Worm (Caenorhabditis elegans) whole organism, L4 larva: ENCODE measurements around the gene C03G6.21.

Experiments
- D1046.2 ChIP-seq: fragments of 200-800 bp; sonication (Bioruptor generic); IDR thresholded peaks from 2 replicates; pipeline ENCODE4 v1.3.6; 2022; ENCODE audit warnings: missing genetic modification characterization, missing compliant biosample characterization
- F37D6.2 ChIP-seq: sonication (generic microtip); optimal IDR thresholded peaks from 2 replicates; lab custom pipeline; 2016; ENCODE audit warnings: mild to moderate bottlenecking, missing genetic modification characterization, missing compliant biosample characterization
- F44E2.7 ChIP-seq: fragments of 200-800 bp; sonication (Bioruptor generic); IDR thresholded peaks from 2 replicates; pipeline ENCODE4 v2.1.2; 2022; ENCODE audit warnings: missing genetic modification characterization, missing compliant biosample characterization
- F49E8.2 ChIP-seq: sonication (generic microtip); optimal IDR thresholded peaks from 2 replicates; lab custom pipeline; 2016; ENCODE audit warnings: missing compliant biosample characterization, mild to moderate bottlenecking, missing genetic modification characterization, borderline replicate concordance
- R02D3.7 ChIP-seq: fragments of 150-350 bp; sonication (generic microtip); optimal IDR thresholded peaks from 3 replicates; lab custom pipeline; 2014; ENCODE audit warnings: missing biosample characterization, missing genetic modification characterization
- Y105C5A.15 ChIP-seq: fragments of 200-800 bp; sonication (Bioruptor generic); IDR thresholded peaks from 2 replicates; pipeline ENCODE4 v1.3.6; 2022; ENCODE audit warnings: missing genetic modification characterization, missing compliant biosample characterization
- Y75B8A.6 ChIP-seq: fragments of 200-800 bp; sonication (Bioruptor generic); IDR thresholded peaks from 2 replicates; pipeline ENCODE4 v1.3.6; 2022; ENCODE audit warnings: missing genetic modification reagents, missing genetic modification characterization, missing compliant biosample characterization
- ZK546.5 ChIP-seq, 2 experiments: sonication (generic microtip); optimal IDR thresholded peaks; 2 replicates each; lab custom pipeline; 2017; ENCODE audit warnings: missing biosample characterization in 2 of 2, missing genetic modification characterization in 2 of 2
- aha-1 ChIP-seq: fragments of 150-350 bp; peaks from one replicate; lab custom pipeline; 2014; ENCODE audit warnings: missing biosample characterization, missing genetic modification characterization
- aly-2 ChIP-seq: sonication (generic microtip); optimal IDR thresholded peaks from 2 replicates; lab custom pipeline; 2018; ENCODE audit warnings: missing biosample characterization, missing genetic modification characterization
- ama-1 ChIP-seq: fragments of 150-350 bp; optimal IDR thresholded peaks from 2 replicates; lab custom pipeline; 2014; ENCODE audit warnings: inconsistent platforms, mixed read lengths
- attf-4 ChIP-seq: sonication (generic microtip); optimal IDR thresholded peaks from 3 replicates; lab custom pipeline; 2017; ENCODE audit warnings: missing biosample characterization, missing genetic modification characterization
- ceh-32 ChIP-seq: sonication (generic microtip); optimal IDR thresholded peaks from 2 replicates; lab custom pipeline; 2016; ENCODE audit warnings: mild to moderate bottlenecking, missing genetic modification characterization, missing compliant biosample characterization; ENCODE audit not compliant: poor library complexity
- dmd-8 ChIP-seq: fragments of 200-800 bp; sonication (Bioruptor generic); IDR thresholded peaks from 2 replicates; pipeline ENCODE4 v1.3.6; 2022; ENCODE audit warnings: missing genetic modification characterization, missing compliant biosample characterization
- dmd-9 ChIP-seq: fragments of 200-800 bp; sonication (Bioruptor generic); IDR thresholded peaks from 2 replicates; pipeline ENCODE4 v1.3.6; 2022; ENCODE audit warnings: missing genetic modification reagents, missing genetic modification characterization, missing compliant biosample characterization
- dpl-1 ChIP-seq: fragments of 150-350 bp; optimal IDR thresholded peaks from 2 replicates; lab custom pipeline; 2014; ENCODE audit warnings: missing biosample characterization, missing genetic modification reagents, missing genetic modification characterization
- dve-1 ChIP-seq: sonication (generic microtip); optimal IDR thresholded peaks from 2 replicates; lab custom pipeline; 2017; ENCODE audit warnings: antibody characterized with exemption, mild to moderate bottlenecking, missing genetic modification characterization, missing compliant biosample characterization; ENCODE audit not compliant: insufficient read depth
- fkh-10 ChIP-seq: fragments of 150-350 bp; optimal IDR thresholded peaks from 2 replicates; lab custom pipeline; 2014; ENCODE audit warnings: missing biosample characterization, missing genetic modification reagents, missing genetic modification characterization
- fos-1 ChIP-seq: fragments of 150-350 bp; optimal IDR thresholded peaks from 2 replicates; lab custom pipeline; 2014; ENCODE audit warnings: missing biosample characterization, missing genetic modification characterization
- gei-8 ChIP-seq: fragments of 200-800 bp; sonication (Bioruptor generic); optimal IDR thresholded peaks from 2 replicates; lab custom pipeline; 2018; ENCODE audit warnings: mild to moderate bottlenecking, missing genetic modification characterization, missing compliant biosample characterization
- hif-1 ChIP-seq, 2 experiments: sonication (generic microtip); optimal IDR thresholded peaks; 2 replicates each; lab custom pipeline; 2016 to 2017; ENCODE audit warnings: missing compliant biosample characterization in 2 of 2, missing genetic modification characterization in 2 of 2, missing genetic modification reagents in 2 of 2, missing genotype in 2 of 2, mild to moderate bottlenecking in 1 of 2
- hlh-11 ChIP-seq: fragments of 200-800 bp; sonication (Bioruptor generic); optimal IDR thresholded peaks from 2 replicates; lab custom pipeline; 2018; ENCODE audit warnings: mild to moderate bottlenecking, missing genetic modification characterization, missing compliant biosample characterization
- hlh-30 ChIP-seq: sonication (generic microtip); optimal IDR thresholded peaks from 2 replicates; lab custom pipeline; 2017; ENCODE audit warnings: antibody characterized with exemption, mild to moderate bottlenecking, missing genetic modification characterization, missing compliant biosample characterization; ENCODE audit not compliant: insufficient read depth
- hmg-1.1 ChIP-seq: fragments of 200-800 bp; sonication (Bioruptor generic); IDR thresholded peaks from 2 replicates; pipeline ENCODE4 v1.3.6; 2022; ENCODE audit warnings: missing genetic modification reagents, missing genetic modification characterization, missing compliant biosample characterization
- jun-1 ChIP-seq: fragments of 150-350 bp; optimal IDR thresholded peaks from 2 replicates; lab custom pipeline; 2014; ENCODE audit warnings: missing biosample characterization, missing genetic modification reagents, missing genetic modification characterization
- lin-29 ChIP-seq: fragments of 200-800 bp; sonication (Bioruptor generic); IDR thresholded peaks from 2 replicates; pipeline ENCODE4 v1.3.6; 2022; ENCODE audit warnings: missing genetic modification reagents, missing genetic modification characterization, missing compliant biosample characterization
- lin-39 ChIP-seq: fragments of 150-350 bp; optimal IDR thresholded peaks from 2 replicates; lab custom pipeline; 2014; ENCODE audit warnings: missing biosample characterization, missing genetic modification reagents, missing genetic modification characterization
- madf-9 ChIP-seq: fragments of 200-800 bp; sonication (Bioruptor generic); conservative IDR thresholded peaks from 2 replicates; pipeline ENCODE4 v1.3.6; 2022; ENCODE audit warnings: missing genetic modification reagents, missing genetic modification characterization, missing compliant biosample characterization
- mdl-1 ChIP-seq, 2 experiments: fragments of 150-350 bp in 1 of 2; sonication (generic microtip) in 1 of 2; optimal IDR thresholded peaks; 2 replicates each; lab custom pipeline; 2014 to 2017; ENCODE audit warnings: missing biosample characterization in 2 of 2, missing genetic modification characterization in 2 of 2
- mdt-29 ChIP-seq: fragments of 200-800 bp; sonication (Bioruptor generic); IDR thresholded peaks from 2 replicates; pipeline ENCODE4 v1.3.6; 2022; ENCODE audit warnings: missing genetic modification reagents, missing genetic modification characterization, missing compliant biosample characterization
- mxl-3 ChIP-seq: fragments of 200-800 bp; sonication (Bioruptor generic); optimal IDR thresholded peaks from 2 replicates; lab custom pipeline; 2018; ENCODE audit warnings: mild to moderate bottlenecking, missing genetic modification characterization, missing compliant biosample characterization
- nhr-25 ChIP-seq: sonication (generic microtip); optimal IDR thresholded peaks from 2 replicates; lab custom pipeline; 2017; ENCODE audit warnings: missing genetic modification characterization, mild to moderate bottlenecking, missing compliant biosample characterization, antibody characterized with exemption, moderate library complexity, borderline replicate concordance; ENCODE audit not compliant: insufficient read depth
- nhr-28 ChIP-seq: fragments of 150-350 bp; optimal IDR thresholded peaks from 2 replicates; lab custom pipeline; 2014; ENCODE audit warnings: missing biosample characterization, missing genetic modification characterization
- nhr-48 ChIP-seq: sonication (generic microtip); optimal IDR thresholded peaks from 2 replicates; lab custom pipeline; 2016; ENCODE audit warnings: mild to moderate bottlenecking, missing genetic modification characterization, missing compliant biosample characterization
- nhr-77 ChIP-seq: fragments of 150-350 bp; optimal IDR thresholded peaks from 2 replicates; lab custom pipeline; 2014; ENCODE audit warnings: missing biosample characterization, missing genetic modification characterization
- php-3 ChIP-seq: fragments of 200-800 bp; sonication (Bioruptor generic); IDR thresholded peaks from 2 replicates; pipeline ENCODE4 v1.3.6; 2022; ENCODE audit warnings: missing genetic modification reagents, missing genetic modification characterization, missing compliant biosample characterization
- saeg-2 ChIP-seq: fragments of 200-800 bp; sonication (Bioruptor generic); IDR thresholded peaks from 2 replicates; pipeline ENCODE4 v1.3.6; 2022; ENCODE audit warnings: missing genetic modification reagents, missing genetic modification characterization, missing compliant biosample characterization
- sdz-12 ChIP-seq: fragments of 200-800 bp; sonication (Bioruptor generic); optimal IDR thresholded peaks from 2 replicates; lab custom pipeline; 2018; ENCODE audit warnings: mild to moderate bottlenecking, missing genetic modification characterization, missing compliant biosample characterization
- skn-1 ChIP-seq: fragments of 150-350 bp; optimal IDR thresholded peaks from 2 replicates; lab custom pipeline; 2014; ENCODE audit warnings: missing biosample characterization, missing genetic modification characterization
- unc-62 ChIP-seq, 3 experiments: fragments of 150-350 bp in 1 of 3; sonication (generic microtip); optimal IDR thresholded peaks in 2 of 3; peaks in 1 of 3; 1 replicate in 1 of 3; 2 replicates in 2 of 3; lab custom pipeline; 2014 to 2017; ENCODE audit warnings: missing biosample characterization in 3 of 3, missing genetic modification characterization in 3 of 3, missing genetic modification reagents in 3 of 3, missing genotype in 1 of 3
- zip-11 ChIP-seq: fragments of 200-800 bp; sonication (Bioruptor generic); IDR thresholded peaks from 2 replicates; pipeline ENCODE4 v1.3.6; 2022; ENCODE audit warnings: missing genetic modification characterization, missing compliant biosample characterization

C03G6.21 gene

ce11 chrV:7356684-7357083, at the start of gene C03G6.21:
TSS of gene C03G6.21 (minus strand) at chrV:7356784.
- TF ChIP-seq F37D6.2 (tag; lab: Kevin White, UChicago) (no peak), F49E8.2 (tag; lab: Kevin White, UChicago) (no peak), nhr-77 (no peak), hlh-30 (tag; lab: Kevin White, UChicago) (no peak), dpl-1 (no peak), jun-1 (tag; lab: Kevin White, UChicago) (no peak), nhr-28 (tag; lab: Kevin White, UChicago) (no peak)

ce11 chrV:7403501-7403900, 46.9 kb upstream of the C03G6.21 start:
- no peak for TF ChIP-seq fkh-10 (GFP tag; lab: Kevin White, UChicago)
- TF ChIP-seq nhr-25 (tag; lab: Kevin White, UChicago): no peak
- TF ChIP-seq F44E2.7 (GFP tag; lab: Robert Waterston, UW): no peak
- TF ChIP-seq Y75B8A.6 (GFP tag; lab: Robert Waterston, UW): no peak
- TF ChIP-seq saeg-2 (GFP tag; lab: Robert Waterston, UW): no peak
- TF ChIP-seq php-3: no peak
- no peak for TF ChIP-seq gei-8 (GFP tag; lab: Kevin White, UChicago)
- peak in 1 of 2 experiments; percentile 92 for TF ChIP-seq unc-62 (GFP tag; optimal IDR thresholded peaks at IDR 0.05 in 1 of 2; lab: Kevin White, UChicago)
- TF ChIP-seq unc-62 (tag; optimal IDR thresholded peaks at IDR 0.05; lab: Kevin White, UChicago): no peak

ce11 chrV:7402355-7402754, 45.8 kb upstream of the C03G6.21 start, which contains the start of gene srj-13:
TSS of gene srj-13 (plus strand) at chrV:7402655.
- TF ChIP-seq mdt-29 (GFP tag; lab: Robert Waterston, UW) (no peak), aha-1 (tag; lab: Kevin White, UChicago) (peak; percentile 32), ceh-32 (tag; lab: Kevin White, UChicago) (no peak), sdz-12 (GFP tag; lab: Kevin White, UChicago) (no peak)

- TF ChIP-seq hlh-11 (tag; lab: Kevin White, UChicago): no peak
- no peak for TF ChIP-seq attf-4 (tag; lab: Kevin White, UChicago)
- no peak for TF ChIP-seq Y75B8A.6 (GFP tag; lab: Robert Waterston, UW)
- no peak for TF ChIP-seq dmd-8 (GFP tag; lab: Robert Waterston, UW)
- TF ChIP-seq mxl-3 (GFP tag; lab: Kevin White, UChicago): no peak
- no peak for TF ChIP-seq ZK546.5 (tag; optimal IDR thresholded peaks at IDR 0.05; lab: Kevin White, UChicago)
- no peak for TF ChIP-seq D1046.2 (GFP tag; lab: Robert Waterston, UW)
- TF ChIP-seq lin-39 (tag; lab: Kevin White, UChicago): no peak
- no peak for TF ChIP-seq F37D6.2 (tag; lab: Kevin White, UChicago)
- TF ChIP-seq zip-11 (GFP tag; lab: Robert Waterston, UW): no peak
- no peak for TF ChIP-seq mdt-29 (GFP tag; lab: Robert Waterston, UW)
- no peak for TF ChIP-seq ama-1 (lab: Kevin White, UChicago)
- no peak for TF ChIP-seq aly-2 (tag; lab: Kevin White, UChicago)
- TF ChIP-seq dpl-1: no peak
- no peak for TF ChIP-seq mdl-1 (tag; optimal IDR thresholded peaks at IDR 0.05; lab: Kevin White, UChicago)
- no peak for TF ChIP-seq dmd-9
Observed at ce11 chrV:7400588-7400987, 44.0 kb upstream of the C03G6.21 start, which contains the start of gene srx-60. TSS of gene srx-60 (plus strand) at chrV:7400888.

ce11 chrV:7400095-7400494, 43.5 kb upstream of the C03G6.21 start, which contains the start of gene cnc-9:
TSS of gene cnc-9 (minus strand) at chrV:7400195.
- TF ChIP-seq hmg-1.1 (no peak), madf-9 (GFP tag; lab: Robert Waterston, UW) (no peak), fos-1 (tag; lab: Kevin White, UChicago) (no peak), nhr-48 (tag; lab: Kevin White, UChicago) (no peak), dve-1 (no peak), Y105C5A.15 (GFP tag; lab: Robert Waterston, UW) (no peak), gei-8 (GFP tag; lab: Kevin White, UChicago) (no peak), D1046.2 (GFP tag; lab: Robert Waterston, UW) (no peak), lin-29 (GFP tag; lab: Robert Waterston, UW) (no peak), skn-1 (tag; lab: Kevin White, UChicago) (no peak), dmd-9 (no peak), nhr-77 (no peak), hif-1 (tag; optimal IDR thresholded peaks at IDR 0.05; lab: Kevin White, UChicago) (no peak), R02D3.7 (no peak), dpl-1 (no peak), unc-62 (GFP tag; optimal IDR thresholded peaks at IDR 0.05 in 1 of 2; lab: Kevin White, UChicago) (no peak), unc-62 (tag; optimal IDR thresholded peaks at IDR 0.05; lab: Kevin White, UChicago) (no peak)
- TF ChIP-seq, all 104 proteins: peak for 0
